Worm (Caenorhabditis elegans) whole organism, L3 larva: ENCODE data around the gene npp-20.

Source experiments
- lin-39 ChIP-seq: fragments of 150-350 bp; optimal IDR thresholded peaks from 2 replicates; lab custom pipeline; 2018; ENCODE audit warnings: missing biosample characterization, missing genetic modification reagents, missing genetic modification characterization
- zag-1 ChIP-seq: fragments of 150-350 bp; optimal IDR thresholded peaks from 2 replicates; lab custom pipeline; 2014; ENCODE audit warnings: missing biosample characterization, missing genetic modification characterization

- TF ChIP-seq zag-1 = no peak
- TF ChIP-seq lin-39 (tag; lab: Kevin White, UChicago) = no peak
These were observed 20.1 kb upstream of the npp-20 start for ce11 chrIV:1515891-1516290.
